ENCODE assay signal across 5 fruit fly cellular contexts in genomic region chr2L:2744852-2745251, dm6.
TF ChIP-seq lines count a peak whose summit lies in the region.

TSS of gene CG9961 (minus strand) at chr2L:2744934.
TSS of gene Cwc25 (plus strand) at chr2L:2745098.

- no peak for TF ChIP-seq CTCF in whole organism, embryonic (GFP tag; optimal IDR thresholded peaks at IDR 0.05; lab: Kevin White, UChicago)

TF ChIP-seq in whole organism, adult, 20 proteins besides CTCF, POLR2A, EP300 and RAD21:
- TF ChIP-seq cnc (optimal IDR thresholded peaks at IDR 0.05; lab: Kevin White, UChicago) (no peak), Clk (GFP tag; optimal IDR thresholded peaks at IDR 0.05; lab: Kevin White, UChicago) (no peak), ovo (GFP tag; optimal IDR thresholded peaks at IDR 0.05; lab: Kevin White, UChicago) (no peak), kay (GFP tag; lab: Kevin White, UChicago; ENCODE audit: borderline replicate concordance) (no peak), CG14711 (tag; optimal IDR thresholded peaks at IDR 0.05; lab: Kevin White, UChicago) (peak; percentile 3)

TF ChIP-seq in whole organism, embryonic, 481 proteins besides CTCF, POLR2A, EP300 and RAD21 (continues in another document):
- TF ChIP-seq Lhr (GFP tag; optimal IDR thresholded peaks at IDR 0.05; lab: Kevin White, UChicago), result no peak
- TF ChIP-seq dpn (GFP tag; optimal IDR thresholded peaks at IDR 0.05; lab: Kevin White, UChicago), result no peak
- no peak for TF ChIP-seq bab2 (GFP tag; optimal IDR thresholded peaks at IDR 0.05; lab: Kevin White, UChicago)
- TF ChIP-seq CG32532 (GFP tag; IDR thresholded peaks at IDR 0.05; lab: Robert Waterston, UW), result no peak
- no peak for TF ChIP-seq CG13424 (tag; optimal IDR thresholded peaks at IDR 0.05; lab: Kevin White, UChicago)
- TF ChIP-seq CG12769 (tag; optimal IDR thresholded peaks at IDR 0.05; lab: Kevin White, UChicago), result no peak
- TF ChIP-seq mld (GFP tag; IDR thresholded peaks at IDR 0.05; lab: Robert Waterston, UW; ENCODE audit: partially characterized antibody), result no peak
- no peak for TF ChIP-seq CG10209 (GFP tag; optimal IDR thresholded peaks at IDR 0.05; lab: Kevin White, UChicago)
- no peak for TF ChIP-seq bowl (GFP tag; IDR thresholded peaks at IDR 0.05; lab: Robert Waterston, UW)
- no peak for TF ChIP-seq CG11247 (GFP tag; IDR thresholded peaks at IDR 0.05; lab: Robert Waterston, UW)
- TF ChIP-seq CG8765 (GFP tag; IDR thresholded peaks at IDR 0.05; lab: Robert Waterston, UW), result no peak
- TF ChIP-seq Camta (GFP tag; optimal IDR thresholded peaks at IDR 0.05; lab: Kevin White, UChicago), result no peak
- TF ChIP-seq Mad (GFP tag; optimal IDR thresholded peaks at IDR 0.05; lab: Kevin White, UChicago), result no peak
- no peak for TF ChIP-seq gcm (GFP tag; optimal IDR thresholded peaks at IDR 0.05; lab: Kevin White, UChicago)
- no peak for TF ChIP-seq HHEX (GFP tag; optimal IDR thresholded peaks at IDR 0.05; lab: Kevin White, UChicago)
- no peak for TF ChIP-seq sima (GFP tag; optimal IDR thresholded peaks at IDR 0.05; lab: Kevin White, UChicago)
- TF ChIP-seq salm (tag; optimal IDR thresholded peaks at IDR 0.05; lab: Kevin White, UChicago), result no peak
- no peak for TF ChIP-seq CG31224 (GFP tag; IDR thresholded peaks at IDR 0.05; lab: Robert Waterston, UW)
- TF ChIP-seq Dip2 (GFP tag; IDR thresholded peaks at IDR 0.05; lab: Robert Waterston, UW), result no peak
- no peak for TF ChIP-seq CG30431 (GFP tag; optimal IDR thresholded peaks at IDR 0.05; lab: Kevin White, UChicago)
- TF ChIP-seq slou (GFP tag; optimal IDR thresholded peaks at IDR 0.05; lab: Kevin White, UChicago), result no peak
- peak; percentile 14 for TF ChIP-seq CG3995 (GFP tag; optimal IDR thresholded peaks at IDR 0.05; lab: Kevin White, UChicago)
- TF ChIP-seq Ravus (GFP tag; IDR thresholded peaks at IDR 0.05; lab: Robert Waterston, UW), result no peak

TF ChIP-seq in whole organism, prepupa, 60 proteins besides CTCF, POLR2A, EP300 and RAD21:
- TF ChIP-seq CG15336 (GFP tag; IDR thresholded peaks at IDR 0.05; lab: Robert Waterston, UW) (no peak), Eip75B (GFP tag; optimal IDR thresholded peaks at IDR 0.05; lab: Kevin White, UChicago) (no peak), salr (GFP tag; optimal IDR thresholded peaks at IDR 0.05; lab: Kevin White, UChicago) (no peak), Eip93F (GFP tag; optimal IDR thresholded peaks at IDR 0.05; lab: Kevin White, UChicago) (no peak), CG6808 (GFP tag; optimal IDR thresholded peaks at IDR 0.05; lab: Kevin White, UChicago) (no peak), CG4318 (GFP tag; optimal IDR thresholded peaks at IDR 0.05; lab: Kevin White, UChicago) (no peak), acj6 (GFP tag; optimal IDR thresholded peaks at IDR 0.05; lab: Kevin White, UChicago) (no peak), esn (GFP tag; optimal IDR thresholded peaks at IDR 0.05; lab: Kevin White, UChicago) (no peak), fkh (GFP tag; optimal IDR thresholded peaks at IDR 0.05; lab: Kevin White, UChicago) (no peak), Sox102F (GFP tag; optimal IDR thresholded peaks at IDR 0.05; lab: Kevin White, UChicago) (no peak), dsx (GFP tag; optimal IDR thresholded peaks at IDR 0.05; lab: Kevin White, UChicago; ENCODE audit: poor library complexity, severe bottlenecking) (peak; percentile 31), CG6792 (GFP tag; optimal IDR thresholded peaks at IDR 0.05; lab: Kevin White, UChicago) (no peak), CG3032 (tag; optimal IDR thresholded peaks at IDR 0.05; lab: Kevin White, UChicago) (peak; percentile 25), fd85E (GFP tag; optimal IDR thresholded peaks at IDR 0.05; lab: Kevin White, UChicago) (no peak), fd59A (GFP tag; optimal IDR thresholded peaks at IDR 0.05; lab: Kevin White, UChicago) (no peak)
TF ChIP-seq in whole organism, prepupa: peak in this region for 2.

TF ChIP-seq in whole organism, pupa, 21 proteins besides CTCF, POLR2A, EP300 and RAD21:
- no peak for TF ChIP-seq Pif1A (GFP tag; optimal IDR thresholded peaks at IDR 0.05; lab: Kevin White, UChicago)
- TF ChIP-seq CG8159 (tag; optimal IDR thresholded peaks at IDR 0.05; lab: Kevin White, UChicago), result peak; percentile 20

TF ChIP-seq in whole organism, wandering third instar larva, 38 proteins besides CTCF, POLR2A, EP300 and RAD21:
- TF ChIP-seq HLH106 (tag; optimal IDR thresholded peaks at IDR 0.05; lab: Kevin White, UChicago) (peak; percentile 22), fru (GFP tag; optimal IDR thresholded peaks at IDR 0.05; lab: Kevin White, UChicago) (no peak), br (GFP tag; optimal IDR thresholded peaks at IDR 0.05; lab: Kevin White, UChicago) (no peak), sage (GFP tag; optimal IDR thresholded peaks at IDR 0.05; lab: Kevin White, UChicago) (no peak), jim (GFP tag; optimal IDR thresholded peaks at IDR 0.05; lab: Kevin White, UChicago) (no peak), foxo (GFP tag; optimal IDR thresholded peaks at IDR 0.05; lab: Kevin White, UChicago) (peak in 1 of 2 experiments; percentile 8), Abd-B (GFP tag; optimal IDR thresholded peaks at IDR 0.05; lab: Kevin White, UChicago) (no peak), psq (GFP tag; optimal IDR thresholded peaks at IDR 0.05; lab: Kevin White, UChicago) (no peak)
TF ChIP-seq in whole organism, wandering third instar larva: peak in this region for 2.
